Worm (Caenorhabditis elegans) whole organism, midembryonic: ENCODE results near the gene mans-3.

Source experiments
- T22C8.4 ChIP-seq: fragments of 200-800 bp; sonication (Bioruptor generic); IDR thresholded peaks from 2 replicates; pipeline ENCODE4 v1.3.6; 2022; ENCODE audit warnings: missing genetic modification characterization, missing compliant biosample characterization
- cog-1 ChIP-seq: sonication (generic microtip); optimal IDR thresholded peaks from 2 replicates; lab custom pipeline; 2016; ENCODE audit warnings: missing genetic modification characterization, missing compliant biosample characterization
- flt-1 ChIP-seq: fragments of 200-800 bp; sonication (Bioruptor generic); IDR thresholded peaks from 2 replicates; pipeline ENCODE4 v1.3.6; 2022; ENCODE audit warnings: missing genetic modification characterization, missing compliant biosample characterization
- klf-2 ChIP-seq: fragments of 200-800 bp; sonication (Bioruptor generic); conservative IDR thresholded peaks from 2 replicates; pipeline ENCODE4 v1.3.6; 2022; ENCODE audit warnings: missing genetic modification reagents, missing genetic modification characterization, missing compliant biosample characterization
- med-1 ChIP-seq: sonication (generic microtip); optimal IDR thresholded peaks from 2 replicates; lab custom pipeline; 2017; ENCODE audit warnings: missing genetic modification characterization, mild to moderate bottlenecking, missing compliant biosample characterization, antibody characterized with exemption, missing genetic modification reagents; ENCODE audit not compliant: insufficient read depth
- ref-1 ChIP-seq: fragments of 200-800 bp; sonication (Bioruptor generic); conservative IDR thresholded peaks from 2 replicates; pipeline ENCODE4 v1.3.6; 2022; ENCODE audit warnings: missing genetic modification reagents, missing genetic modification characterization, missing compliant biosample characterization
- ztf-23 ChIP-seq: fragments of 200-800 bp; sonication (Bioruptor generic); IDR thresholded peaks from 2 replicates; pipeline ENCODE4 v1.3.6; 2022; ENCODE audit warnings: missing genetic modification reagents, missing genetic modification characterization, missing compliant biosample characterization
- ztf-29 ChIP-seq: fragments of 200-800 bp; sonication (Bioruptor generic); IDR thresholded peaks from 2 replicates; pipeline ENCODE4 v1.3.6; 2022; ENCODE audit warnings: missing genetic modification reagents, missing genetic modification characterization, missing compliant biosample characterization

- TF ChIP-seq flt-1 (GFP tag; lab: Robert Waterston, UW) (no peak), ztf-29 (GFP tag; lab: Robert Waterston, UW) (no peak), klf-2 (GFP tag; lab: Robert Waterston, UW) (no peak), ref-1 (GFP tag; lab: Robert Waterston, UW) (no peak), med-1 (no peak), T22C8.4 (GFP tag; lab: Robert Waterston, UW) (no peak), ztf-23 (GFP tag; lab: Robert Waterston, UW) (no peak), cog-1 (no peak)
Observed at ce11 chrX:5208326-5208725, 43.1 kb downstream of the mans-3 start.
